Worm (Caenorhabditis elegans) whole organism, L2 larva: ENCODE results near the gene C04E6.5.

Experiments
- alr-1 ChIP-seq: fragments of 150-350 bp; optimal IDR thresholded peaks from 2 replicates; lab custom pipeline; 2014; ENCODE audit warnings: missing biosample characterization, missing genetic modification characterization
- fos-1 ChIP-seq: fragments of 150-350 bp; optimal IDR thresholded peaks from 2 replicates; lab custom pipeline; 2014; ENCODE audit warnings: missing biosample characterization, missing genetic modification characterization
- lin-39 ChIP-seq: fragments of 150-350 bp; optimal IDR thresholded peaks from 2 replicates; lab custom pipeline; 2014; ENCODE audit warnings: missing biosample characterization, missing genetic modification reagents, missing genetic modification characterization
- skn-1 ChIP-seq: sonication (generic microtip); optimal IDR thresholded peaks from 2 replicates; lab custom pipeline; 2017; ENCODE audit warnings: missing biosample characterization, missing genetic modification characterization
- unc-39 ChIP-seq: fragments of 150-350 bp; optimal IDR thresholded peaks from 2 replicates; lab custom pipeline; 2014; ENCODE audit warnings: missing biosample characterization, missing genetic modification characterization

DNA sequence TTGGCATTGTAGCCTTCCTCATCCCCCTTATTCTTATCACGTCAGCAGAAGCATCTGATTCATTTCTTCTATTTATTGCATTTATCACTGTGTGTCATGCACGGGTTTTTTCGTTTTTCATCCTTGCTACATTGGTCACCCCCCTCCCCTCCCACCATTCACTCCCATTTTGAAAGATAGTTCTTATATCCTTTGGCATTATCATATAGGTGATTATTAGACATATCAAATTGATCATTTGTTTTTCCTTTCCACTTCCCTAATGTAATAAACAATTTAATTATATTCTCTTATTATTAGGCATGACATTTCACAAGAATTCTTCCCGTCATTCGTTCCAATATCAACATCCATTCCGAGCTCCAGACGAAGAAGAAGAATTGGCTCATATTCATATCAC lies 49.2 kb downstream of the C04E6.5 start, which contains the start of gene M03F8.1:
- TF ChIP-seq lin-39 (tag; lab: Kevin White, UChicago): no peak
- TF ChIP-seq unc-39 (tag; lab: Kevin White, UChicago): no peak
- no peak for TF ChIP-seq skn-1 (tag; lab: Kevin White, UChicago)
- TF ChIP-seq alr-1 (tag; lab: Kevin White, UChicago): no peak
- TF ChIP-seq fos-1 (tag; lab: Kevin White, UChicago): no peak
